Worm (Caenorhabditis elegans) whole organism, midembryonic: ENCODE results near the gene srz-14.

Source experiments
- T22C8.4 ChIP-seq: fragments of 200-800 bp; sonication (Bioruptor generic); IDR thresholded peaks from 2 replicates; pipeline ENCODE4 v1.3.6; 2022; ENCODE audit warnings: missing genetic modification characterization, missing compliant biosample characterization
- cog-1 ChIP-seq: sonication (generic microtip); optimal IDR thresholded peaks from 2 replicates; lab custom pipeline; 2016; ENCODE audit warnings: missing genetic modification characterization, missing compliant biosample characterization
- flt-1 ChIP-seq: fragments of 200-800 bp; sonication (Bioruptor generic); IDR thresholded peaks from 2 replicates; pipeline ENCODE4 v1.3.6; 2022; ENCODE audit warnings: missing genetic modification characterization, missing compliant biosample characterization
- klf-2 ChIP-seq: fragments of 200-800 bp; sonication (Bioruptor generic); conservative IDR thresholded peaks from 2 replicates; pipeline ENCODE4 v1.3.6; 2022; ENCODE audit warnings: missing genetic modification reagents, missing genetic modification characterization, missing compliant biosample characterization
- med-1 ChIP-seq: sonication (generic microtip); optimal IDR thresholded peaks from 2 replicates; lab custom pipeline; 2017; ENCODE audit warnings: missing genetic modification characterization, mild to moderate bottlenecking, missing compliant biosample characterization, antibody characterized with exemption, missing genetic modification reagents; ENCODE audit not compliant: insufficient read depth
- ref-1 ChIP-seq: fragments of 200-800 bp; sonication (Bioruptor generic); conservative IDR thresholded peaks from 2 replicates; pipeline ENCODE4 v1.3.6; 2022; ENCODE audit warnings: missing genetic modification reagents, missing genetic modification characterization, missing compliant biosample characterization
- tab-1 ChIP-seq: fragments of 200-800 bp; sonication (Bioruptor generic); IDR thresholded peaks from 2 replicates; pipeline ENCODE4 v1.3.6; 2022; ENCODE audit warnings: missing genetic modification characterization, missing compliant biosample characterization
- ztf-23 ChIP-seq: fragments of 200-800 bp; sonication (Bioruptor generic); IDR thresholded peaks from 2 replicates; pipeline ENCODE4 v1.3.6; 2022; ENCODE audit warnings: missing genetic modification reagents, missing genetic modification characterization, missing compliant biosample characterization
- ztf-29 ChIP-seq: fragments of 200-800 bp; sonication (Bioruptor generic); IDR thresholded peaks from 2 replicates; pipeline ENCODE4 v1.3.6; 2022; ENCODE audit warnings: missing genetic modification reagents, missing genetic modification characterization, missing compliant biosample characterization

The srz-14 gene

DNA sequence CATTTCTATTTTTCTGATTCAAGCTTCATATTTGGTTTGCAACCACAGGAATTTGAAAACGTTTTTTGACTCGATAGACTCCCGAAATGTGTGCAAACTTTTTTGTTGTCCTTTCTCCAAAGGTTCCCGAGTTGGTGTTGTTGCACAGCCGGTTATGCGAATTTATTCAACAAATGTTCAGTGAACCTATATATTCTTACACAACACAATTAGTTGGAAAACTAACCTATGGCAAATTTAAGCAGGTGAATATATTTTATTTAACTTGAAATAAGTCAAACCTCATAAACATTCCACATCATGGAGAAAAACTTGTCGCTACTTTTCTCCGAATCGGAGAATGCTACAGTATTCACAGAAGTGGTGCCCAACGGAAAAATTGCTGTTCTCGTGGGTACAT, at the start of gene srz-14:
TSS of gene srz-14 (plus strand) at position 301 of the 400 bp plus-strand sequence.
- TF ChIP-seq ztf-23 (no peak), ztf-29 (no peak), cog-1 (tag; lab: Kevin White, UChicago) (no peak), tab-1 (GFP tag; lab: Robert Waterston, UW) (no peak)

DNA sequence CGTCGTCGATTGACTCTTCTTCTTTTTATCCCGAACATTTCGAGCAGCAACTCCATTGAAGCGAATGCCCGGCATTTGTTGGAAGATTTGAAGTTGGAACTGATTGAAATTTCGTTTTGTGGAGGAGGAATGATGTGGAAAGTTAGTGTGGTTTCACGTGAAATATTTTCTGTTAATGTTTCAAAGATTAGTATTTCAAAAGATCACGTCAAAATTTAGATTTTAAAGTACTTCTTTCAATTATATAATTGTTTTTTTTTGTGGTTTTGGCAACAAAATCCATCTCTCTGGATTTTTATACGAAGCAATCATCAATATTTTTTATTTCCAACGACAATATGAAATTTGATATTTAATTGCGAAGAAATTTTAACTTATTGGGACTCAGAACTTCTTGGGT, 46.4 kb upstream of the srz-14 start, which contains the start of gene F44G3.7:
TSS of gene F44G3.7 (minus strand) at position 101 of the 400 bp plus-strand sequence.
- TF ChIP-seq ztf-29 (no peak), cog-1 (tag; lab: Kevin White, UChicago) (no peak), klf-2 (GFP tag; lab: Robert Waterston, UW) (no peak), flt-1 (GFP tag; lab: Robert Waterston, UW) (no peak), ztf-23 (no peak)

DNA sequence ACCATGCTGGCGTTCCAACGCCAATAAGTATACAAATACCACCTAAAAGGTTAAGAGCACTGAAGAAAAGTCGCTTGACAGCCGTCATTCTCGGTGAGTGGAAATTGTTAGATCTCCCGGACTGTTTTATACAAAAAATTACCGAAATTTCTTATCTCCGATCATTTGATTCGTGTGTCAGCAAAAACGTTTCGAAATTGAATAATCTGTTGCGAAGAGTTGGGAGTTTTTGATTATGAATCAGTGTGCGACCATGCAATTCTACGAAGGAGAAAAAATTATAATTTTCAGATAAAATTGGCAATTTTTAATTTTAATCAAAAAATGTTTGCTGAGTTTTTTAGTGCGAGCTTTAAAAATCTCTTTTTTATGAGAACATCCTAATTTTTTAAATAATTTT, 43.9 kb upstream of the srz-14 start, which contains the start of gene clc-11:
TSS of gene clc-11 (minus strand) at position 101 of the 400 bp plus-strand sequence.
- TF ChIP-seq tab-1 (GFP tag; lab: Robert Waterston, UW) (no peak), cog-1 (tag; lab: Kevin White, UChicago) (no peak), klf-2 (GFP tag; lab: Robert Waterston, UW) (no peak), flt-1 (GFP tag; lab: Robert Waterston, UW) (no peak), T22C8.4 (no peak), ref-1 (GFP tag; lab: Robert Waterston, UW) (no peak), med-1 (GFP tag; lab: Kevin White, UChicago) (no peak)

DNA sequence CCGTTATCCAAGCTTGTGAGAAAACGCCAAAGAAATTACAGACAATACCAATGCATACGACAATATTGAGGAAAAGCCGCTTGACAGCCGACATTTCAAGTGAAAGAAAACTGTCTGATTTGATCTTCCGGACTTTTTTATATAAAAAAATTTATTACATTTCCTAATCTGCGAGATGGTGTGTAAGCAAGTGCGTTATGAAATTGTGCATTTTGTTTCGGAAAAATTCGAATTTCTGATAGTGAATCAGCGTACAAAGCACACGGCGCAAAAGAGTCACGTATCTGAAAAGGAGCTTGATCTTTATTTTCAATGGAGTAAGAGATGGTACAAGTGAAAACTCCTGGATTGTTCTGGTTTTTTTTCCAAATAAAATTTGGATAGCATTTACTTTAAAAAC, 42.4 kb upstream of the srz-14 start, which contains the start of gene clc-32:
TSS of gene clc-32 (minus strand) at position 101 of the 400 bp plus-strand sequence.
- TF ChIP-seq T22C8.4 (no peak), klf-2 (GFP tag; lab: Robert Waterston, UW) (no peak), ref-1 (GFP tag; lab: Robert Waterston, UW) (no peak), ztf-23 (no peak), cog-1 (tag; lab: Kevin White, UChicago) (no peak), ztf-29 (no peak), flt-1 (GFP tag; lab: Robert Waterston, UW) (no peak), med-1 (GFP tag; lab: Kevin White, UChicago) (no peak), tab-1 (GFP tag; lab: Robert Waterston, UW) (no peak)

DNA sequence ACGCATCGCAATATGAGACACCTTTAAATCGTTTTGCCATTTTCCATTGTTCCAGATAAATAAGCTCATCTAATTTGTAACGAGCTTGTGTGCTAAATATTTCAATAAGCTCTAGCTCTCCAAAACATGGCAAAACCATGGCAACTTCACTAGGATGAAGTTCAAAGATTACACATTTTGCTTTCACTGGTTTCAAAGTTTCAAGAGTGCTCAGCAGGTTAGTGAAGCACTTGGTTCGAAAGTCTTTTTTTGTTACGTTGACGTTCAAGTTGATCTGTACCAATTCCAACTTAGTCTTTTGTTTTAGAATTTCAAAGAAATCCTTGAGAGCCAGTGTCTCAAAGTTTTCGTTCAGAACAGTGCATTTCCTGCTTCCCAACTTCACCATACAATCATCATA, 41.1 kb upstream of the srz-14 start, which contains the start of gene fbxa-18:
TSS of gene fbxa-18 (plus strand) at position 301 of the 400 bp plus-strand sequence.
- TF ChIP-seq klf-2 (GFP tag; lab: Robert Waterston, UW) (no peak), ztf-29 (no peak), ref-1 (GFP tag; lab: Robert Waterston, UW) (no peak), ztf-23 (no peak), tab-1 (GFP tag; lab: Robert Waterston, UW) (no peak), flt-1 (GFP tag; lab: Robert Waterston, UW) (no peak), T22C8.4 (no peak)

DNA sequence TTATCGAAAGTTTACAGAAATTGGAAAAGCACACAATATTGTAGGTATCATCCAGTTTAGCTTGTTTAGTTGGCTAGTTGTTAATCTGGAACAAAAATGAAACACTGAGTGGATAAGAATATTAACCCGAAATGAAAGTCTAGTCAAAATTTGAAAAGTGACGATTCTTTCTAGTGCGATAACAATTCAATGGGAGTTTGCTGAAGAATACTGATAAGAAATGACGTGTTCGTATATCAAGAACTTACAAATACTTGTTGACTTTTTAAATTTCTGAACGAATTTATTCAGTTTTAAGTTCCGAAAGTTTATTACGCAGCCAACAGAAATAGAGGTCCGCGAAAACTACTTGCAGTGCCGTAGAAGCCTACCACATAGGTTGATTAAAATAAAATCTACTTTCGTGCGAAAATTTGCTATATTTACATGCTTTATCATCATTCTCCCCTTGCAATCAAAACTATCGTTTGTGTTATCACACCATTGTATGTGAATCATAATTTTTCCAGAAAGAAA, 40.3 kb upstream of the srz-14 start, which contains the start of gene fbxa-88:
TSS of gene fbxa-88 (minus strand) at position 51 of the 516 bp plus-strand sequence.
- TF ChIP-seq tab-1 (GFP tag; lab: Robert Waterston, UW): no peak
- TF ChIP-seq med-1 (GFP tag; lab: Kevin White, UChicago): no peak
- no peak for TF ChIP-seq T22C8.4
- TF ChIP-seq cog-1 (tag; lab: Kevin White, UChicago): no peak
- TF ChIP-seq ref-1 (GFP tag; lab: Robert Waterston, UW): no peak
- TF ChIP-seq flt-1 (GFP tag; lab: Robert Waterston, UW): no peak
- no peak for TF ChIP-seq ztf-23
- no peak for TF ChIP-seq ztf-29
- TF ChIP-seq klf-2 (GFP tag; lab: Robert Waterston, UW): no peak

DNA sequence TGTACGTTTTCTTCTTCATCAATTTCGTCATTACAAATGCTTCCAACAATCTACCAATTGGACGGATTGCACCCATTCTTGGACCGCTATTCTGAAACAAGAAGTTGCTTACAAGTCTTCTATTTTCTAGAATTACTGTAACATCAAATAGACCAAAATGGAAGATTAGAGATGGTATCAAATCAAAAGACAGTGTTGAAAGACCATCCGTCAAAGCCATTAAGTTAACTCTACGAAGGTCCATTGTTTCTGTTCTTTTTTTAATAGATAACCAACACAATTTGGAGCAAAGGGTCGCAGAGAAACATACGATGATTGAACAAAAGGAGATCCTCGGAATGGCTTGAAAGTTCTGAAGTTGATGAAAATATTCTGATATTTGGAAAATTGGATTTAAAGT, 38.4 kb upstream of the srz-14 start:
- TF ChIP-seq ztf-23: no peak

DNA sequence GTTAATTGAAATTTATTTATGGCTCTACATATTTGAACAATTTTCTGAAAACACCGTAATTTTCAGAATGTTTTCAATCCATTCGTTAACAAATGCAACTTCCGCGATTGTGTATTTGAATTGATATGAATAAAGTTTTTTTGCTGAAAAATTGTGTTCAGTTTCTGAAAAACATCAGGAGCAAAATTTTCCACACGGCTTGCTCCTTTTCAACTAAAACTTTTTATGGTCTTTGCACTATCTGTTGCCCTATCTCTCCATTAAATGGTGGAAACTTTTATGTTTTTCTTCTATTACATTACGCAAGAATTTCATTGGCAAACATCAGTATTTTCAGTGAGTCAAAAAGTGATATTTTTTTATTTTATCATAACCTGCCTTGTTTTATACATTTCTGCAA, 34.7 kb upstream of the srz-14 start, which contains the start of gene F10A3.4:
TSS of gene F10A3.4 (plus strand) at position 301 of the 400 bp plus-strand sequence.
- TF ChIP-seq tab-1 (GFP tag; lab: Robert Waterston, UW) (no peak), ref-1 (GFP tag; lab: Robert Waterston, UW) (no peak), cog-1 (tag; lab: Kevin White, UChicago) (no peak), ztf-29 (no peak), med-1 (GFP tag; lab: Kevin White, UChicago) (no peak), flt-1 (GFP tag; lab: Robert Waterston, UW) (no peak), klf-2 (GFP tag; lab: Robert Waterston, UW) (no peak), T22C8.4 (no peak), ztf-23 (no peak)

DNA sequence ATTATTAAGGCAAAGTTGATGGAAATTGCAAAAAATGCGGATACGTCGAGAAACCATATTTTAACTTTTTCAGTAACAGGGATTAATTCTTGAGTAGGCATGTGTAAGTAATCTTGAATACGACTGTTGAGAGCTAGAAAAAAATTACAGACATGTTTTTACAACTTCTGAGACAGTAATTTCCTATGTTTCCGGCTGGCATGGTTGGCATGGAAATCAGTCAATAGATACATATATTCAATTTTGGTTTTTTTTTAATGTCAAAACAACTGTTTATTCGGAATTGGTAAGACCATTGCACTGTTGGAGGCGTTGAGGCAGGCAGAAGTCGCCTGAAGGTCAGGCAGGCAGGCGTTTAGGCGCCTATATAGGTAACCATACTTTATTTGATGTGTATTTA, 30.1 kb upstream of the srz-14 start, which contains the start of gene str-254:
TSS of gene str-254 (minus strand) at position 101 of the 400 bp plus-strand sequence.
- TF ChIP-seq T22C8.4: no peak
- TF ChIP-seq tab-1 (GFP tag; lab: Robert Waterston, UW): no peak
- TF ChIP-seq klf-2 (GFP tag; lab: Robert Waterston, UW): no peak
- TF ChIP-seq ref-1 (GFP tag; lab: Robert Waterston, UW): no peak
- TF ChIP-seq ztf-29: no peak
- TF ChIP-seq med-1 (GFP tag; lab: Kevin White, UChicago): no peak
- TF ChIP-seq cog-1 (tag; lab: Kevin White, UChicago): no peak
- TF ChIP-seq ztf-23: no peak
- no peak for TF ChIP-seq flt-1 (GFP tag; lab: Robert Waterston, UW)

DNA sequence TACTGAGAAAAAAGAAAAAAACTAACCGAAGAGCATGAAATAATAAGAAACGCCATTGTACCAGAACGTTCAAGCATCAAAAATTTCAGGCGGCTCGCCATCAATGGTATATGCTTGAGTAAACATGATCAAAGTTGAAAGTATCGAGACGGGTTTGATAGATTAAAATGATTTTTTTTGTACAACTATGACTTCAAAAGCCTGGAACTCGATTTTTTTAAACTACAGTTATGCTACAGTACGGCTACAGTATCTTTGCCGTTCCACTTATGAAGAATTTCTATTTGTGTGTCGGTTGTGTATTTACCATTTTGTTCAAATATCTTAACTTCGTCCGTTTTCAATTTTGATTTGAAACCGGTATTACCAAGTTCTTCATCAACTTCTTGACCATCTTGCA, 28.3 kb upstream of the srz-14 start, which contains the start of gene str-97:
TSS of gene str-97 (minus strand) at position 101 of the 400 bp plus-strand sequence.
- TF ChIP-seq ztf-29: no peak
- no peak for TF ChIP-seq ref-1 (GFP tag; lab: Robert Waterston, UW)
- no peak for TF ChIP-seq T22C8.4
- no peak for TF ChIP-seq cog-1 (tag; lab: Kevin White, UChicago)
- TF ChIP-seq ztf-23: no peak
- no peak for TF ChIP-seq med-1 (GFP tag; lab: Kevin White, UChicago)
- TF ChIP-seq klf-2 (GFP tag; lab: Robert Waterston, UW): no peak
- no peak for TF ChIP-seq tab-1 (GFP tag; lab: Robert Waterston, UW)
- TF ChIP-seq flt-1 (GFP tag; lab: Robert Waterston, UW): no peak
